Worm (Caenorhabditis elegans) whole organism, L4 larva: ENCODE results near the gene B0416.5.

Experiments
- F44E2.7 ChIP-seq: fragments of 200-800 bp; sonication (Bioruptor generic); IDR thresholded peaks from 2 replicates; pipeline ENCODE4 v2.1.2; 2022; ENCODE audit warnings: missing genetic modification characterization, missing compliant biosample characterization
- F49E8.2 ChIP-seq: sonication (generic microtip); optimal IDR thresholded peaks from 2 replicates; lab custom pipeline; 2016; ENCODE audit warnings: missing compliant biosample characterization, mild to moderate bottlenecking, missing genetic modification characterization, borderline replicate concordance
- R02D3.7 ChIP-seq: fragments of 150-350 bp; sonication (generic microtip); optimal IDR thresholded peaks from 3 replicates; lab custom pipeline; 2014; ENCODE audit warnings: missing biosample characterization, missing genetic modification characterization
- Y48G9A.11 ChIP-seq: fragments of 200-800 bp; sonication (Bioruptor generic); IDR thresholded peaks from 2 replicates; pipeline ENCODE4 v1.3.6; 2022; ENCODE audit warnings: missing genetic modification reagents, missing genetic modification characterization, missing compliant biosample characterization
- Y75B8A.6 ChIP-seq: fragments of 200-800 bp; sonication (Bioruptor generic); IDR thresholded peaks from 2 replicates; pipeline ENCODE4 v1.3.6; 2022; ENCODE audit warnings: missing genetic modification reagents, missing genetic modification characterization, missing compliant biosample characterization
- ama-1 ChIP-seq: fragments of 150-350 bp; optimal IDR thresholded peaks from 2 replicates; lab custom pipeline; 2014; ENCODE audit warnings: inconsistent platforms, mixed read lengths
- arid-1 ChIP-seq: fragments of 200-800 bp; sonication (Bioruptor generic); conservative IDR thresholded peaks from 2 replicates; pipeline ENCODE4 v1.3.6; 2022; ENCODE audit warnings: missing genetic modification reagents, missing genetic modification characterization, missing compliant biosample characterization
- attf-4 ChIP-seq: sonication (generic microtip); optimal IDR thresholded peaks from 3 replicates; lab custom pipeline; 2017; ENCODE audit warnings: missing biosample characterization, missing genetic modification characterization
- ceh-32 ChIP-seq: sonication (generic microtip); optimal IDR thresholded peaks from 2 replicates; lab custom pipeline; 2016; ENCODE audit warnings: mild to moderate bottlenecking, missing genetic modification characterization, missing compliant biosample characterization; ENCODE audit not compliant: poor library complexity
- ceh-44 ChIP-seq: fragments of 200-800 bp; sonication (Bioruptor generic); IDR thresholded peaks from 2 replicates; pipeline ENCODE4 v1.3.6; 2022; ENCODE audit warnings: missing genetic modification reagents, missing genetic modification characterization, missing compliant biosample characterization
- ceh-62 ChIP-seq: sonication (generic microtip); optimal IDR thresholded peaks from 2 replicates; lab custom pipeline; 2017; ENCODE audit warnings: missing biosample characterization, missing genetic modification characterization
- ctbp-1 ChIP-seq: fragments of 200-800 bp; sonication (Bioruptor generic); IDR thresholded peaks from 2 replicates; pipeline ENCODE4 v1.3.6; 2022; ENCODE audit warnings: missing genetic modification reagents, missing genetic modification characterization, missing compliant biosample characterization
- daf-12 ChIP-seq: fragments of 150-350 bp; optimal IDR thresholded peaks from 2 replicates; lab custom pipeline; 2014; ENCODE audit warnings: missing biosample characterization, missing genetic modification reagents, missing genetic modification characterization
- daf-8 ChIP-seq: fragments of 200-800 bp; sonication (Bioruptor generic); IDR thresholded peaks from 2 replicates; pipeline ENCODE4 v1.3.6; 2022; ENCODE audit warnings: missing genetic modification characterization, missing compliant biosample characterization
- dmd-6 ChIP-seq: fragments of 200-800 bp; sonication (Bioruptor generic); IDR thresholded peaks from 2 replicates; pipeline ENCODE4 v1.3.6; 2022; ENCODE audit warnings: missing genetic modification reagents, missing genetic modification characterization, missing compliant biosample characterization
- dmd-9 ChIP-seq: fragments of 200-800 bp; sonication (Bioruptor generic); IDR thresholded peaks from 2 replicates; pipeline ENCODE4 v1.3.6; 2022; ENCODE audit warnings: missing genetic modification reagents, missing genetic modification characterization, missing compliant biosample characterization
- duxl-1 ChIP-seq: sonication (generic microtip); optimal IDR thresholded peaks from 2 replicates; lab custom pipeline; 2016; ENCODE audit warnings: mild to moderate bottlenecking, missing genetic modification characterization, moderate library complexity, missing compliant biosample characterization; ENCODE audit not compliant: poor library complexity
- egl-27 ChIP-seq: sonication (generic microtip); optimal IDR thresholded peaks from 3 replicates; lab custom pipeline; 2017; ENCODE audit warnings: missing biosample characterization, missing genetic modification reagents, missing genetic modification characterization
- fos-1 ChIP-seq: fragments of 150-350 bp; optimal IDR thresholded peaks from 2 replicates; lab custom pipeline; 2014; ENCODE audit warnings: missing biosample characterization, missing genetic modification characterization
- hlh-30 ChIP-seq: sonication (generic microtip); optimal IDR thresholded peaks from 2 replicates; lab custom pipeline; 2017; ENCODE audit warnings: antibody characterized with exemption, mild to moderate bottlenecking, missing genetic modification characterization, missing compliant biosample characterization; ENCODE audit not compliant: insufficient read depth
- jun-1 ChIP-seq: fragments of 150-350 bp; optimal IDR thresholded peaks from 2 replicates; lab custom pipeline; 2014; ENCODE audit warnings: missing biosample characterization, missing genetic modification reagents, missing genetic modification characterization
- lim-7 ChIP-seq: fragments of 200-800 bp; sonication (Bioruptor generic); IDR thresholded peaks from 2 replicates; pipeline ENCODE4 v1.3.6; 2022; ENCODE audit warnings: missing genetic modification characterization, missing compliant biosample characterization
- lin-29 ChIP-seq: fragments of 200-800 bp; sonication (Bioruptor generic); IDR thresholded peaks from 2 replicates; pipeline ENCODE4 v1.3.6; 2022; ENCODE audit warnings: missing genetic modification reagents, missing genetic modification characterization, missing compliant biosample characterization
- lsy-2 ChIP-seq, 2 experiments: fragments of 150-350 bp in 1 of 2; sonication (generic microtip) in 1 of 2; optimal IDR thresholded peaks; 2 replicates each; lab custom pipeline; 2014 to 2017; ENCODE audit warnings: missing biosample characterization in 2 of 2, missing genetic modification characterization in 2 of 2
- madf-5 ChIP-seq, 2 experiments: fragments of 200-800 bp; sonication (Bioruptor generic); IDR thresholded peaks; 2 replicates each; pipeline ENCODE4 v1.3.6; 2022; ENCODE audit warnings: missing compliant biosample characterization in 2 of 2, missing genetic modification characterization in 2 of 2
- madf-9 ChIP-seq: fragments of 200-800 bp; sonication (Bioruptor generic); conservative IDR thresholded peaks from 2 replicates; pipeline ENCODE4 v1.3.6; 2022; ENCODE audit warnings: missing genetic modification reagents, missing genetic modification characterization, missing compliant biosample characterization
- mep-1 ChIP-seq: fragments of 150-350 bp; sonication (generic microtip); optimal IDR thresholded peaks from 3 replicates; lab custom pipeline; 2014; ENCODE audit warnings: missing biosample characterization, missing genetic modification characterization
- mes-2 ChIP-seq: sonication (generic microtip); optimal IDR thresholded peaks from 2 replicates; lab custom pipeline; 2016; ENCODE audit warnings: missing genotype, mild to moderate bottlenecking, missing genetic modification characterization, missing compliant biosample characterization; ENCODE audit not compliant: poor library complexity, severe bottlenecking
- mxl-2 ChIP-seq: fragments of 200-800 bp; sonication (Bioruptor generic); conservative IDR thresholded peaks from 2 replicates; pipeline ENCODE4 v1.3.6; 2022; ENCODE audit warnings: missing genetic modification reagents, missing genetic modification characterization, missing compliant biosample characterization
- nhr-10 ChIP-seq: fragments of 150-350 bp; optimal IDR thresholded peaks from 2 replicates; lab custom pipeline; 2014; ENCODE audit warnings: missing biosample characterization, missing genetic modification characterization
- nhr-102 ChIP-seq: sonication (generic microtip); optimal IDR thresholded peaks from 2 replicates; lab custom pipeline; 2016; ENCODE audit warnings: mild to moderate bottlenecking, missing genetic modification characterization, moderate library complexity, missing compliant biosample characterization
- nhr-237 ChIP-seq: sonication (generic microtip); optimal IDR thresholded peaks from 2 replicates; lab custom pipeline; 2017; ENCODE audit warnings: missing biosample characterization, missing genetic modification characterization
- nhr-41 ChIP-seq: fragments of 200-800 bp; sonication (Bioruptor generic); IDR thresholded peaks from 2 replicates; pipeline ENCODE4 v1.3.6; 2022; ENCODE audit warnings: missing genetic modification reagents, missing genetic modification characterization, missing compliant biosample characterization
- nhr-42 ChIP-seq: fragments of 200-800 bp; sonication (Bioruptor generic); IDR thresholded peaks from 2 replicates; pipeline ENCODE4 v1.3.6; 2022; ENCODE audit warnings: missing genetic modification characterization, missing compliant biosample characterization
- nhr-6 ChIP-seq: fragments of 150-350 bp; optimal IDR thresholded peaks from 2 replicates; lab custom pipeline; 2014; ENCODE audit warnings: missing biosample characterization, missing genetic modification characterization
- nhr-77 ChIP-seq: fragments of 150-350 bp; optimal IDR thresholded peaks from 2 replicates; lab custom pipeline; 2014; ENCODE audit warnings: missing biosample characterization, missing genetic modification characterization
- php-3 ChIP-seq: fragments of 200-800 bp; sonication (Bioruptor generic); IDR thresholded peaks from 2 replicates; pipeline ENCODE4 v1.3.6; 2022; ENCODE audit warnings: missing genetic modification reagents, missing genetic modification characterization, missing compliant biosample characterization
- saeg-2 ChIP-seq: fragments of 200-800 bp; sonication (Bioruptor generic); IDR thresholded peaks from 2 replicates; pipeline ENCODE4 v1.3.6; 2022; ENCODE audit warnings: missing genetic modification reagents, missing genetic modification characterization, missing compliant biosample characterization
- sdz-12 ChIP-seq: fragments of 200-800 bp; sonication (Bioruptor generic); optimal IDR thresholded peaks from 2 replicates; lab custom pipeline; 2018; ENCODE audit warnings: mild to moderate bottlenecking, missing genetic modification characterization, missing compliant biosample characterization
- skn-1 ChIP-seq: fragments of 150-350 bp; optimal IDR thresholded peaks from 2 replicates; lab custom pipeline; 2014; ENCODE audit warnings: missing biosample characterization, missing genetic modification characterization
- snpc-1.2 ChIP-seq: fragments of 200-800 bp; sonication (Bioruptor generic); IDR thresholded peaks from 2 replicates; pipeline ENCODE4 v1.3.6; 2022; ENCODE audit warnings: missing genetic modification reagents, missing genetic modification characterization, missing compliant biosample characterization
- snpc-4 ChIP-seq: fragments of 150-350 bp; optimal IDR thresholded peaks from 2 replicates; lab custom pipeline; 2014; ENCODE audit warnings: missing biosample characterization, missing genetic modification characterization
- spr-1 ChIP-seq: sonication (generic microtip); optimal IDR thresholded peaks from 2 replicates; lab custom pipeline; 2016; ENCODE audit warnings: mild to moderate bottlenecking, missing genetic modification characterization, missing compliant biosample characterization
- tag-97 ChIP-seq: fragments of 200-800 bp; sonication (Bioruptor generic); IDR thresholded peaks from 2 replicates; pipeline ENCODE4 v1.3.6; 2022; ENCODE audit warnings: missing genetic modification characterization, missing compliant biosample characterization
- unc-130 ChIP-seq: sonication (generic microtip); optimal IDR thresholded peaks from 2 replicates; lab custom pipeline; 2016; ENCODE audit warnings: missing genetic modification reagents, missing genetic modification characterization, missing compliant biosample characterization
- zfp-2 ChIP-seq: sonication (generic microtip); optimal IDR thresholded peaks from 2 replicates; lab custom pipeline; 2016; ENCODE audit warnings: mild to moderate bottlenecking, missing genetic modification characterization, missing compliant biosample characterization
- zfp-3 ChIP-seq: fragments of 200-800 bp; sonication (Bioruptor generic); conservative IDR thresholded peaks from 2 replicates; pipeline ENCODE4 v1.3.6; 2022; ENCODE audit warnings: missing genetic modification reagents, missing genetic modification characterization, missing compliant biosample characterization
- zip-2 ChIP-seq: fragments of 150-350 bp; optimal IDR thresholded peaks from 2 replicates; lab custom pipeline; 2014; ENCODE audit warnings: missing biosample characterization, missing genetic modification characterization
- ztf-11 ChIP-seq: fragments of 150-350 bp; optimal IDR thresholded peaks from 2 replicates; lab custom pipeline; 2014; ENCODE audit warnings: missing biosample characterization, missing genetic modification characterization

B0416.5 gene

DNA sequence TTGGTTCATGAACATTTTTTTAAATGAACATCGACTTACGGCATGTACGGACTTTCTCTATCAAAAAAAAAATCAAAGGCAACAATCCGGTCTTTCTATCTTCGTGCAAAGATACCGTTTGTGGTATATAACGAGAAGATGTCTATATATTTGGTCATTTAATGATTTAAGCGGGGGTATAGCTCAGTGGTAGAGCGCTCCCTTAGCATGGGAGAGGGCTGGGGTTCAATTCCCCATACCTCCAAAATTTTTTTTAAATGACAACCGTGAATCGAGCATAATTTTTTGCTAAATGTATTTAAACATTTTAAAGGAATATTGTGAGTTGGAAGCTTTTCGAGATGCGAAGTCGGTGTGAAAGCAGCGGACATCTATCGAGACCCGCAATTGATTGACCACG is 32.0 kb downstream of the B0416.5 start (continued):
- TF ChIP-seq php-3 (GFP tag; lab: Robert Waterston, UW): peak; percentile 79
- no peak for TF ChIP-seq jun-1 (tag; lab: Kevin White, UChicago)
- no peak for TF ChIP-seq skn-1 (tag; lab: Kevin White, UChicago)
- peak; percentile 26 for TF ChIP-seq spr-1
- TF ChIP-seq sdz-12 (GFP tag; lab: Kevin White, UChicago): no peak
- no peak for TF ChIP-seq tag-97 (GFP tag; lab: Robert Waterston, UW)
- TF ChIP-seq mes-2 (tag; lab: Kevin White, UChicago): peak; percentile 62
- no peak for TF ChIP-seq zip-2 (tag; lab: Kevin White, UChicago)
- TF ChIP-seq madf-9 (GFP tag; lab: Robert Waterston, UW): peak; percentile 83

DNA sequence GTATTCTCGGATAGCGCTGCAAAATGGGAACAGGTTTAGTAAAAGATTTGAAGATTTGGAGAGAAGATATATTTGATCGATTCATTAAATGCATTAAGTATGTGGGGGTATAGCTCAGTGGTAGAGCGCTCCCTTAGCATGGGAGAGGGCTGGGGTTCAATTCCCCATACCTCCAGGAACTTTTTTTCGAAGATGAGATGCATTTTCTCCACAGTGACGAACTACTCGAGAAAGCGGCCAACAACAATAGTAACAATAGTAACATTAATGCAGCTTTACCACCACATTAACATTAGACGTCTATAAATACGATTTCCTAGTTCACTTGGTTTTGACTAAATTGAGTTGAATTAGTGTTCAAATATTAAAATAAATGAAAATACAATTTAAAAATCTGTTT is 32.9 kb downstream of the B0416.5 start:
- TF ChIP-seq lin-29 (0 out of 2 replicates have a peak, but pooled peaks have one; percentile 14), zip-2 (tag; lab: Kevin White, UChicago) (no peak), nhr-237 (tag; lab: Kevin White, UChicago) (no peak), nhr-41 (GFP tag; lab: Robert Waterston, UW) (no peak), nhr-77 (tag; lab: Kevin White, UChicago) (no peak), ztf-11 (tag; lab: Kevin White, UChicago) (no peak), zfp-2 (tag; lab: Kevin White, UChicago) (no peak), snpc-1.2 (peak; percentile 92), nhr-102 (tag; lab: Kevin White, UChicago) (peak; percentile 64), saeg-2 (GFP tag; lab: Robert Waterston, UW) (no peak), ceh-62 (no peak), arid-1 (0 out of 2 replicates have a peak, but pooled peaks have one; percentile 62), mxl-2 (GFP tag; lab: Robert Waterston, UW) (no peak), Y48G9A.11 (peak; percentile 44; the same call in 1 of the 2 replicates), hlh-30 (tag; lab: Kevin White, UChicago) (peak; percentile 28), ceh-32 (tag; lab: Kevin White, UChicago) (peak; percentile 17), fos-1 (no peak), madf-5 (GFP tag; IDR thresholded peaks at IDR 0.05; lab: Robert Waterston, UW) (no peak), ceh-44 (0 out of 2 replicates have a peak, but pooled peaks have one; percentile 45), F44E2.7 (peak; percentile 65; the same call in 1 of the 2 replicates), ama-1 (lab: Kevin White, UChicago) (no peak), nhr-42 (GFP tag; lab: Robert Waterston, UW) (no peak), skn-1 (tag; lab: Kevin White, UChicago) (no peak), unc-130 (GFP tag; lab: Kevin White, UChicago) (peak; percentile 3), madf-9 (GFP tag; lab: Robert Waterston, UW) (peak; percentile 56; the same call in 1 of the 2 replicates), lim-7 (GFP tag; lab: Robert Waterston, UW) (peak; percentile 89), dmd-9 (GFP tag; lab: Robert Waterston, UW) (no peak), egl-27 (no peak), dmd-6 (GFP tag; lab: Robert Waterston, UW) (no peak), R02D3.7 (tag; lab: Kevin White, UChicago) (no peak), mep-1 (no peak), daf-8 (GFP tag; lab: Robert Waterston, UW) (peak; percentile 75; the same call in 1 of the 2 replicates), ctbp-1 (GFP tag; lab: Robert Waterston, UW) (0 out of 2 replicates have a peak, but pooled peaks have one; percentile 51), Y75B8A.6 (peak; percentile 56; the same call in 1 of the 2 replicates), attf-4 (no peak), F49E8.2 (tag; lab: Kevin White, UChicago) (peak; percentile 74), lsy-2 (tag; optimal IDR thresholded peaks at IDR 0.05; lab: Kevin White, UChicago) (no peak), nhr-10 (no peak), nhr-6 (tag; lab: Kevin White, UChicago) (no peak), snpc-4 (tag; lab: Kevin White, UChicago) (no peak), duxl-1 (tag; lab: Kevin White, UChicago) (peak; percentile 60), zfp-3 (GFP tag; lab: Robert Waterston, UW) (no peak), daf-12 (tag; lab: Kevin White, UChicago) (no peak)
